Worm (Caenorhabditis elegans) whole organism, dauer: ENCODE measurements around the gene K02D10.3.

Experiments
- unc-62 ChIP-seq: sonication (generic microtip); optimal IDR thresholded peaks from 2 replicates; lab custom pipeline; 2017; ENCODE audit warnings: missing biosample characterization, missing genetic modification reagents, missing genetic modification characterization

K02D10.3 gene

DNA sequence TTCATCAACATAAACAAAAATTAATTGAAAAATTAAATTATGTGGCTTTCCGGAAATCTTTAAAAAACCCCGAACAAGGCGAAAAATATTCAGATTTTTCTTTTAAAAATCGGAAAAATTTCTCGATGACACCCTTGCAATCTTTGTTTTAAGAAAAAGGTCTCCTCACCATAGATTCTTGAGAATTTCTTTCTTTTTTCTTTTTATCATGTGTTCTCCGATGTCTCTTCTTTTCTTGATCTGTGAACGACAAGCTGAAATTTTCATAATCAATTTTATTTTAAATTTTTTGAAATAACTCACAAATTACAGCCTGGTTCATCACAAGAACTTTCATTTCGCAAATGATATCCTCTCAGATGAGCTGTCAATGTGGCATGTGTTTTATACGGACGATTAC is 19.5 kb upstream of the K02D10.3 start, which contains the start of the genes zfp-1 and F54F2.14:
zfp-1 (plus strand) TSS at position 301 of the 400 bp plus-strand sequence.
F54F2.14 (plus strand) TSS at position 312 of the 400 bp plus-strand sequence.
- no peak for TF ChIP-seq unc-62 (GFP tag; lab: Kevin White, UChicago)

DNA sequence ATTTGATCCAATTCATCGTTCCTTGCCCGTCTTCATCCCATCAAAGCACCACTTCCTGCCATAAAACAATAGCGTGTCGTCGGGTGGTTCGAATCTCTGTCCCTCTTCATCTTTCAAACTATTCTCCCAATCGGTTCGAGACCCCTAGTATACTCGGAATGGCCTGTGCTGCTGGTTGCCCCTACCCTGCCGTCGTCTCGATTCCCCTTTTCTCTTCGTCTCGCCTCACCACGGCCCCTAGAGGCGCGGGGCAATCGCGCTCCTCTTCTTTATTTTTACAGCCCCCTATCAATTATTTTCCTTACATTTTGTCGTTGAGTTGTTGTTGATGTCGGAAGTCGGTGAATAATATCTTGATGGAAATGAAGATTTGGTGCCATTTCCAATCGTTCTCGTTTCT is 16.9 kb upstream of the K02D10.3 start:
- TF ChIP-seq unc-62 (GFP tag; lab: Kevin White, UChicago), result no peak

ce11 chrIII:8786077-8786476 is 14.3 kb upstream of the K02D10.3 start, which contains the start of gene K02D10.8:
TSS of gene K02D10.8 (plus strand) at chrIII:8786377.
- TF ChIP-seq unc-62 (GFP tag; lab: Kevin White, UChicago), result no peak

DNA sequence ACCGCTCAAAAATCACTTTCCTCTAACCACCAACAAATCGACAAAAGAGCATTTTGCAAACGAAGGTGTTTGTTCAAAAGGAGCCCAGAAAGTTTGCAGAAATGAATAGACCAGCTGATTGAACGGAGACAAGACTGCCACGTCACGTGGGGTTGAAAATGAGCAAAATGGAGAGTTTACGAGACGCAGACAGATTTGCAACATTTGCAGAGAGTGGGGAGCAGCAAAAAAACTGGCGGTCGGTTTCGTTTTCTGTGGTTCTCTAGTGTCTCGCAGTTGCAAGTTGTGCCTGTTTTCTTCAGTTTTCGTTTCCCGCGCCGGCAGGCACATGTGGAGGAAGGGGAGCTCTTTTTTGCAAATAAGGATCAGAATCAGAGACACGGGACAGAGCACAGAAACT is 13.7 kb upstream of the K02D10.3 start:
- no peak for TF ChIP-seq unc-62 (GFP tag; lab: Kevin White, UChicago)

ce11 chrIII:8784500-8784899 is 12.7 kb upstream of the K02D10.3 start:
- no peak for TF ChIP-seq unc-62 (GFP tag; lab: Kevin White, UChicago)

DNA sequence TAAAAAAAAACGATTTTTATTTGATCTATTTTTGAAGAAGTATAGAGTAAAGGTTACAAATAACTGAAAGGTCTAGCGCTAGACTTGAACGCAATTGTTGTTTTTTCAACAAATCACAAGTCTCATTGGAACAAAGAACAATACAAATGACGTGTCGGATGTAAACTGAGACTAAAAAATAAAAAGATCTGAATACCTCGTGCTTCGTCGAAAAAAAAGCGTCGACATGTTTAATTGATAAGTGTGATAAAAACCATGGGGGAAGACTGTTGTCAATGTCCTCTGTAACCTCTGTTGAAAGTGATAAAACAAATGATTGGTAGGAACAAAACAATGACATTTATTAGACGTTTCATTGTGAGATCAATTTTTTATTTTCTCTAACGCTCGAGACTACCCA is 11.0 kb upstream of the K02D10.3 start:
- no peak for TF ChIP-seq unc-62 (GFP tag; lab: Kevin White, UChicago)

DNA sequence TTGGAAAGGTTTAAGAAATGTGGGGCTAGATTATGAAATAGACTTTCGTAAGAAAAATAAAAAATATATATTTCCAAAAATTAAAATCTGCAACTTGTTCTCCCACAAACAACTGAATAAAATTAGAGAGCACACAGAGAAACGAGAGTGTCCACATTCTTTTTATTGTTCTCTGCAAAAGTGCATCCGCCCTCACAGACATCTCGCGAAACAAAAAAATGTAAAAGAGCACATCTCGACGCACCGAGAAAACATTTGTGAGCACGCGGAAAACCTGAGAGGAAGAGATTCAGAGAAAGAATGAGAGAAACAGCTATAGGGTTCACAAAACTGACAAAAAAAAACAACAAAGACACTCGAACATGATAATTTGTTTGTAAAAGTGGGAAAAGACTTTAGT is 10.3 kb upstream of the K02D10.3 start:
- TF ChIP-seq unc-62 (GFP tag; lab: Kevin White, UChicago), result no peak

ce11 chrIII:8780473-8780872 is 8.7 kb upstream of the K02D10.3 start:
- no peak for TF ChIP-seq unc-62 (GFP tag; lab: Kevin White, UChicago)

- no peak for TF ChIP-seq unc-62 (GFP tag; lab: Kevin White, UChicago)
Observed at ce11 chrIII:8779912-8780311, 8.2 kb upstream of the K02D10.3 start, which contains the start of gene K02D10.4. TSS of gene K02D10.4 (minus strand) at chrIII:8780012.

- no peak for TF ChIP-seq unc-62 (GFP tag; lab: Kevin White, UChicago)
Observed at ce11 chrIII:8775953-8776352, 4.2 kb upstream of the K02D10.3 start, which contains the start of gene snap-29. TSS of gene snap-29 (plus strand) at chrIII:8776253.

DNA sequence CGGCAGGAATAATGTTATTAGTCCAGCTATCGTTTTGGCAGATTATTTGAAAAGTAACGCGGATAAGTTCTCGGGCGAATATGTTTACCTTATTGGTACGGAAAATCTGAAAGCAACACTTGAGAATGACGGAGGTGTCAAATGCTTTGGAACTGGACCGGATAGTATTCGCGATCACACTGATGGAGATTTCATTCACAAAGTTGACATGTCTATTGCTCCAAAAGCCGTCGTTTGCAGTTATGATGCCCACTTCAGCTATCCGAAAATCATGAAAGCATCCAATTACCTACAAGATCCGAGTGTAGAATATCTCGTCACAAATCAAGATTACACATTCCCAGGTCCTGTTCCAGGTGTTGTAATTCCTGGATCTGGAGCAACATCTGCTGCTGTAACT is 1.6 kb upstream of the K02D10.3 start:
- no peak for TF ChIP-seq unc-62 (GFP tag; lab: Kevin White, UChicago)

ce11 chrIII:8772428-8773027 is 777 bp upstream of the K02D10.3 start:
- TF ChIP-seq unc-62 (GFP tag; lab: Kevin White, UChicago), result no peak

ce11 chrIII:8771162-8771561 is 589 bp downstream of the K02D10.3 start, which contains the start of gene K02D10.2:
TSS of gene K02D10.2 (minus strand) at chrIII:8771262.
- TF ChIP-seq unc-62 (GFP tag; lab: Kevin White, UChicago), result no peak

DNA sequence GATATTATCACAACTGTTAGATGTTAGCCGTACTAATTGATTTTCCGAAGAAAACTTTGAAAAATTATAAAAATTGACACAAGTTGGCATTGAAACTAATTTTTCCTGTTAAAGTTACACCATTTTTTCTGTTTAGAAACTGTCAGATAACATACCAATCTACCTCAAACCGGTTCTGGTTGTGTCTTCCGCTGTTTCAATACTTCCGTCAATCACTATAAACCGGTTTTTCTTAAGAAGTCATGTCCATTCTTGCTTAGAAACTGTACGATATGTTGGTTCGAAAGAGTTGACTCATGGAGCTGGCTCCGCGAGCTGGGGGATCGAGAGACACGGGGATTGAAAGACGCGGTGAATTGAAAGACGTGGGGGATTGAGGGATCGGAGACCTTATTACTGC is 1.5 kb downstream of the K02D10.3 start:
- TF ChIP-seq unc-62 (GFP tag; lab: Kevin White, UChicago), result no peak

- TF ChIP-seq unc-62 (GFP tag; lab: Kevin White, UChicago), result no peak
Observed at ce11 chrIII:8769253-8769652, 2.5 kb downstream of the K02D10.3 start, which contains the start of gene K02D10.1. TSS of gene K02D10.1 (plus strand) at chrIII:8769536.

ce11 chrIII:8767889-8768361 is 3.8 kb downstream of the K02D10.3 start, which contains the start of gene mtss-1:
TSS of gene mtss-1 (plus strand) at chrIII:8768311.
- no peak for TF ChIP-seq unc-62 (GFP tag; lab: Kevin White, UChicago)

DNA sequence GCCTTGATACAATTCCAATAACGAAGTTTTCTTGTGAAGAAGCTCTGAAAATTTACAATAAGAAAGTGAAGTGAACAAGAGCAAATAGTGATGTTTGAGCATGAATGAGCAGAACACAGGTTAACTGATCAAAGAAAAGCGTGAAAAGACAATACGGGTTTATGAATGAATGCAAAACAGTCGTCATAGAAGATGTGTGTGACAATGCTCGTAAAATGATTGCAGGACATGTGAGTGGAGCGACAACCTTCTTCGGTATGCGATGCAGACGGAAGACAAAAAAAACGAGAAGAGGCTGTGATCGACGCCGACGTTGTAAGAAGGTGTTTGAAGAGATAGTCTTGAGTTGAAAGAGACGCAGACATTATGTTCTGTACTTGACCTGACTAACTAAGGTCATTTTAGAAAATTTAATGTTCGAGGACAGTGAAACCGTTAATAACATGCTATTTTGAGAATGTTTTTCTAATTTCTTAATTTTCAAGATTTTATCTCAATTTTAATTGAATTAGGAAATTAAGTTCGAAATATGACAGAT is 4.4 kb downstream of the K02D10.3 start, which contains the start of gene mig-22:
mig-22 (minus strand) TSS at position 51 of the 538 bp plus-strand sequence.
- no peak for TF ChIP-seq unc-62 (GFP tag; lab: Kevin White, UChicago)
